Fruit fly (Drosophila melanogaster) whole organism, embryonic: Measurements from ENCODE around the gene Reg-2.

Experiments used
- Atf-2 ChIP-seq: fragments of 200-800 bp; sonication (Bioruptor generic); optimal IDR thresholded peaks from 2 replicates; lab custom pipeline; 2016; ENCODE audit warnings: missing biosample characterization, missing genetic modification characterization
- CG10209 ChIP-seq: fragments of 200-800 bp; sonication (Bioruptor generic); optimal IDR thresholded peaks from 3 replicates; lab custom pipeline; 2017; ENCODE audit warnings: missing biosample characterization, mild to moderate bottlenecking, missing genetic modification characterization, missing genetic modification reagents
- CG10267 ChIP-seq: fragments of 200-800 bp; sonication (Bioruptor generic); optimal IDR thresholded peaks from 2 replicates; lab custom pipeline; 2018; ENCODE audit warnings: missing biosample characterization, mild to moderate bottlenecking, missing genetic modification characterization, moderate library complexity
- CG10431 ChIP-seq: fragments of 200-800 bp; sonication (Bioruptor generic); optimal IDR thresholded peaks from 3 replicates; lab custom pipeline; 2018; ENCODE audit warnings: missing biosample characterization, mild to moderate bottlenecking, missing genetic modification characterization
- CG13624 ChIP-seq: fragments of 200-800 bp; sonication (Bioruptor generic); optimal IDR thresholded peaks from 2 replicates; lab custom pipeline; 2016; ENCODE audit warnings: missing biosample characterization, missing genetic modification characterization
- CG15696 ChIP-seq: fragments of 200-800 bp; sonication (Bioruptor generic); optimal IDR thresholded peaks from 2 replicates; lab custom pipeline; 2019; ENCODE audit warnings: missing biosample characterization, mild to moderate bottlenecking, missing genetic modification characterization, moderate library complexity
- CG16815 ChIP-seq: fragments of 200-800 bp; sonication (Bioruptor generic); optimal IDR thresholded peaks from 3 replicates; lab custom pipeline; 2017; ENCODE audit warnings: missing biosample characterization, mild to moderate bottlenecking, missing genetic modification characterization
- CG17328 ChIP-seq: fragments of 200-800 bp; sonication (Bioruptor generic); IDR thresholded peaks from 2 replicates; pipeline ENCODE4 v1.3.6; 2022; ENCODE audit warnings: missing biosample characterization, missing genetic modification characterization
- CG30403 ChIP-seq: fragments of 200-800 bp; sonication (Bioruptor generic); optimal IDR thresholded peaks from 3 replicates; lab custom pipeline; 2016; ENCODE audit warnings: missing biosample characterization, missing genetic modification characterization
- CG3065 ChIP-seq: fragments of 200-800 bp; sonication (Bioruptor generic); optimal IDR thresholded peaks from 2 replicates; lab custom pipeline; 2016; ENCODE audit warnings: missing biosample characterization, missing genetic modification characterization
- CG31365 ChIP-seq: fragments of 200-800 bp; sonication (Bioruptor generic); optimal IDR thresholded peaks from 2 replicates; lab custom pipeline; 2018; ENCODE audit warnings: missing biosample characterization, mild to moderate bottlenecking, missing genetic modification characterization
- CG3281 ChIP-seq: fragments of 200-800 bp; sonication (Bioruptor generic); optimal IDR thresholded peaks from 3 replicates; lab custom pipeline; 2017; ENCODE audit warnings: missing biosample characterization, mild to moderate bottlenecking, missing genetic modification characterization
- CG34224 ChIP-seq: fragments of 200-800 bp; sonication (Bioruptor generic); IDR thresholded peaks from 3 replicates; pipeline ENCODE4 v1.3.6; 2022; ENCODE audit warnings: missing biosample characterization, missing genetic modification characterization; ENCODE audit not compliant: partially characterized antibody
- CG3995 ChIP-seq: fragments of 200-800 bp; sonication (Bioruptor generic); optimal IDR thresholded peaks from 3 replicates; lab custom pipeline; 2016; ENCODE audit warnings: missing biosample characterization, missing genetic modification characterization
- CG4404 ChIP-seq: fragments of 200-800 bp; sonication (Bioruptor generic); IDR thresholded peaks from 2 replicates; pipeline ENCODE4 v1.3.6; 2022; ENCODE audit warnings: missing biosample characterization, missing genetic modification characterization
- CG4730 ChIP-seq: fragments of 200-800 bp; sonication (Bioruptor generic); IDR thresholded peaks from 2 replicates; pipeline ENCODE4 v1.3.6; 2022; ENCODE audit warnings: missing biosample characterization, missing genetic modification characterization
- CG5180 ChIP-seq: fragments of 200-800 bp; sonication (Bioruptor generic); optimal IDR thresholded peaks from 3 replicates; lab custom pipeline; 2017; ENCODE audit warnings: missing biosample characterization, missing genetic modification characterization, mild to moderate bottlenecking, moderate library complexity, missing genetic modification reagents
- CG6175 ChIP-seq: fragments of 200-800 bp; sonication (Bioruptor generic); IDR thresholded peaks from 3 replicates; pipeline ENCODE4 v1.3.6; 2022; ENCODE audit warnings: missing biosample characterization, missing genetic modification characterization
- CG6689 ChIP-seq: fragments of 200-800 bp; sonication (Bioruptor generic); IDR thresholded peaks from 2 replicates; pipeline ENCODE4 v1.3.6; 2022; ENCODE audit warnings: missing biosample characterization, missing genetic modification characterization
- CG6791 ChIP-seq: fragments of 200-800 bp; sonication (Bioruptor generic); IDR thresholded peaks from 3 replicates; pipeline ENCODE4 v1.3.6; 2022; ENCODE audit warnings: missing biosample characterization, missing genetic modification characterization; ENCODE audit not compliant: partially characterized antibody
- CG9876 ChIP-seq: fragments of 200-800 bp; sonication (Bioruptor generic); optimal IDR thresholded peaks from 2 replicates; lab custom pipeline; 2016; ENCODE audit warnings: missing biosample characterization, missing genetic modification characterization
- Ets97D ChIP-seq: fragments of 200-800 bp; sonication (Bioruptor generic); optimal IDR thresholded peaks from 3 replicates; lab custom pipeline; 2016; ENCODE audit warnings: missing biosample characterization, missing genetic modification characterization
- H15 ChIP-seq: fragments of 200-800 bp; sonication (Bioruptor generic); IDR thresholded peaks from 3 replicates; pipeline ENCODE4 v1.3.6; 2022; ENCODE audit warnings: missing biosample characterization, missing genetic modification characterization
- HmgD ChIP-seq: fragments of 200-800 bp; sonication (Bioruptor generic); optimal IDR thresholded peaks from 3 replicates; lab custom pipeline; 2016; ENCODE audit warnings: missing biosample characterization, missing genetic modification characterization
- Jarid2 ChIP-seq: fragments of 200-800 bp; sonication (Bioruptor generic); optimal IDR thresholded peaks from 3 replicates; lab custom pipeline; 2017; ENCODE audit warnings: mild to moderate bottlenecking, missing biosample characterization, missing genetic modification reagents, missing genetic modification characterization
- Lhr ChIP-seq: fragments of 200-800 bp; sonication (Bioruptor generic); optimal IDR thresholded peaks from 3 replicates; lab custom pipeline; 2017; ENCODE audit warnings: mild to moderate bottlenecking, missing biosample characterization, missing genetic modification reagents, missing genetic modification characterization
- Mad ChIP-seq: fragments of 200-800 bp; sonication (Bioruptor generic); optimal IDR thresholded peaks from 2 replicates; lab custom pipeline; 2016; ENCODE audit warnings: missing biosample characterization, missing genetic modification characterization
- Med ChIP-seq: fragments of 200-800 bp; sonication (Bioruptor generic); peaks from one replicate; lab custom pipeline; 2016; ENCODE audit warnings: missing biosample characterization, missing genetic modification characterization, mild to moderate bottlenecking, inconsistent platforms, moderate library complexity
- Neu2 ChIP-seq: fragments of 200-800 bp; sonication (Bioruptor generic); optimal IDR thresholded peaks from 3 replicates; lab custom pipeline; 2016; ENCODE audit warnings: missing biosample characterization, missing genetic modification characterization, borderline replicate concordance
- Opbp ChIP-seq: fragments of 200-800 bp; sonication (Bioruptor generic); IDR thresholded peaks from 3 replicates; pipeline ENCODE4 v1.3.6; 2022; ENCODE audit warnings: missing biosample characterization, missing genetic modification characterization; ENCODE audit not compliant: partially characterized antibody
- Scr ChIP-seq: fragments of 200-800 bp; sonication (Bioruptor generic); IDR thresholded peaks from 2 replicates; pipeline ENCODE4 v1.3.6; 2022; ENCODE audit warnings: missing biosample characterization, missing genetic modification characterization; ENCODE audit not compliant: partially characterized antibody
- Stat92E ChIP-seq, 3 experiments: fragments of >200 bp in 2 of 3; fragments of 200-800 bp in 1 of 3; sonication (Bioruptor generic) in 1 of 3; optimal IDR thresholded peaks; 2 replicates each; lab custom pipeline; 2017 to 2019; ENCODE audit warnings: missing biosample characterization in 3 of 3, missing genetic modification characterization in 3 of 3, mild to moderate bottlenecking in 1 of 3, moderate library complexity in 1 of 3
- abd-A ChIP-seq: fragments of 200-800 bp; sonication (Bioruptor generic); optimal IDR thresholded peaks from 3 replicates; lab custom pipeline; 2019; ENCODE audit warnings: missing biosample characterization, mild to moderate bottlenecking, missing genetic modification characterization, moderate library complexity
- aop ChIP-seq: fragments of 200-800 bp; sonication (Bioruptor generic); IDR thresholded peaks from 2 replicates; pipeline ENCODE4 v1.3.6; 2022; ENCODE audit warnings: missing biosample characterization, missing genetic modification characterization
- bbx ChIP-seq: fragments of 200-800 bp; sonication (Bioruptor generic); IDR thresholded peaks from 2 replicates; pipeline ENCODE4 v1.3.6; 2022; ENCODE audit warnings: missing biosample characterization, missing genetic modification characterization; ENCODE audit not compliant: partially characterized antibody
- bsh ChIP-seq, 2 experiments: fragments of 200-800 bp; sonication (Bioruptor generic); optimal IDR thresholded peaks; 2 replicates each; lab custom pipeline; 2017 to 2018; ENCODE audit warnings: mild to moderate bottlenecking in 2 of 2, missing biosample characterization in 2 of 2, missing genetic modification characterization in 2 of 2, moderate library complexity in 1 of 2
- btn ChIP-seq: fragments of 200-800 bp; sonication (Bioruptor generic); optimal IDR thresholded peaks from 2 replicates; lab custom pipeline; 2016; ENCODE audit warnings: missing biosample characterization, missing genetic modification characterization
- croc ChIP-seq: fragments of 200-800 bp; sonication (Bioruptor generic); conservative IDR thresholded peaks from 3 replicates; pipeline ENCODE4 v1.3.6; 2022; ENCODE audit warnings: missing biosample characterization, missing genetic modification characterization
- gsb ChIP-seq: fragments of 200-800 bp; sonication (Bioruptor generic); IDR thresholded peaks from 2 replicates; pipeline ENCODE4 v1.3.6; 2022; ENCODE audit warnings: missing biosample characterization, missing genetic modification characterization
- gsb-n ChIP-seq: fragments of 200-800 bp; sonication (Bioruptor generic); optimal IDR thresholded peaks from 3 replicates; lab custom pipeline; 2018; ENCODE audit warnings: missing biosample characterization, mild to moderate bottlenecking, missing genetic modification characterization
- ken ChIP-seq: fragments of 200-800 bp; sonication (Bioruptor generic); IDR thresholded peaks from 3 replicates; pipeline ENCODE4 v1.3.6; 2022; ENCODE audit warnings: missing biosample characterization, missing genetic modification characterization
- lbe ChIP-seq: fragments of 200-800 bp; sonication (Bioruptor generic); optimal IDR thresholded peaks from 2 replicates; lab custom pipeline; 2016; ENCODE audit warnings: missing biosample characterization, mild to moderate bottlenecking, missing genetic modification characterization
- mld ChIP-seq: fragments of 200-800 bp; sonication (Bioruptor generic); IDR thresholded peaks from 3 replicates; pipeline ENCODE4 v1.3.6; 2022; ENCODE audit warnings: missing biosample characterization, missing genetic modification characterization; ENCODE audit not compliant: partially characterized antibody
- p53 ChIP-seq: fragments of 200-800 bp; sonication (Bioruptor generic); optimal IDR thresholded peaks from 2 replicates; lab custom pipeline; 2016; ENCODE audit warnings: missing biosample characterization, missing genetic modification characterization
- prd ChIP-seq, 3 experiments: fragments of >200 bp in 2 of 3; fragments of 200-800 bp in 1 of 3; sonication (Bioruptor generic) in 1 of 3; optimal IDR thresholded peaks in 2 of 3; IDR thresholded peaks in 1 of 3; 2 replicates in 2 of 3; 3 replicates in 1 of 3; pipeline versions ENCODE4 v1.3.6 to Lab custom; 2017 to 2022; ENCODE audit warnings: missing biosample characterization in 1 of 3, missing genetic modification characterization in 1 of 3
- pros ChIP-seq: fragments of 200-800 bp; sonication (Bioruptor generic); optimal IDR thresholded peaks from 3 replicates; lab custom pipeline; 2019; ENCODE audit warnings: missing biosample characterization, mild to moderate bottlenecking, missing genetic modification characterization, moderate library complexity
- sqz ChIP-seq: fragments of 200-800 bp; sonication (Bioruptor generic); optimal IDR thresholded peaks from 3 replicates; lab custom pipeline; 2018; ENCODE audit warnings: missing biosample characterization, mild to moderate bottlenecking, missing genetic modification characterization
- stwl ChIP-seq: fragments of 200-800 bp; sonication (Bioruptor generic); optimal IDR thresholded peaks from 3 replicates; lab custom pipeline; 2018; ENCODE audit warnings: missing biosample characterization, mild to moderate bottlenecking, missing genetic modification characterization, moderate library complexity
- unc-4 ChIP-seq: fragments of 200-800 bp; sonication (Bioruptor generic); IDR thresholded peaks from 2 replicates; pipeline ENCODE4 v1.3.6; 2022; ENCODE audit warnings: missing biosample characterization, missing genetic modification characterization; ENCODE audit not compliant: partially characterized antibody

Reg-2 gene

DNA sequence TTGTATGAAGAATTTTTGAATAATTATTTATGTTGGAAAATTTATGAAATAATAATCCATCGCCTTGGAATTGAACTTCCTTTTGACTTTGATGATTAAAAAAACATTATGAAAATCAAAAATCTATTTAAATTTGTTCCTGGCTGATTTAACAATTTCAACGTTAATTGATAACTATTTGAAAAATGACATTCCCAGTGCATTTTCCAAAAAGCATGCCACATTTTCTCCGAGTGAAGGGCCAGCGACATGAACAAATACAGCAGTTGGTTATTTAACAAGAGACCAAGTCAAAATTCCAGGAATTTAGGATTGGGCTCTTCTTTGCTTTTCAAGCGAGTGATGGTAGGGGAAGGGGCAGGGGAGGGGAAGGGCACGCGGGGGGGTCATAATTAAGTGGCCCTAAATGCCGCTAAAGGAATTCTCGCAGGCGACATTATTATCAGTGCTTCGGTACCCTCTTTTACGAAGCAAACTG lies 16.0 kb upstream of the Reg-2 start (continued):
- TF ChIP-seq CG5180 (GFP tag; lab: Kevin White, UChicago) (no peak), Stat92E (GFP tag; optimal IDR thresholded peaks at IDR 0.05; lab: Kevin White, UChicago) (peak in 1 of 3 experiments; percentile 99), CG6175 (GFP tag; lab: Robert Waterston, UW) (no peak), gsb-n (tag; lab: Kevin White, UChicago) (peak; percentile 65), bbx (GFP tag; lab: Robert Waterston, UW) (no peak), Jarid2 (no peak), lbe (GFP tag; lab: Kevin White, UChicago) (peak; percentile 15), sqz (GFP tag; lab: Kevin White, UChicago) (peak; percentile 42), CG6689 (peak; percentile 51), Opbp (no peak), Ets97D (GFP tag; lab: Kevin White, UChicago) (no peak), Scr (GFP tag; lab: Robert Waterston, UW) (no peak), CG3065 (GFP tag; lab: Kevin White, UChicago) (no peak), pros (peak; percentile 14), ken (GFP tag; lab: Robert Waterston, UW) (no peak), CG3995 (no peak), CG9876 (GFP tag; lab: Kevin White, UChicago) (no peak), Mad (GFP tag; lab: Kevin White, UChicago) (no peak), CG10267 (tag; lab: Kevin White, UChicago) (peak; percentile 78), prd (optimal IDR thresholded peaks at IDR 0.05; lab: Kevin White, UChicago) (no peak), prd (GFP tag; IDR thresholded peaks at IDR 0.05; lab: Robert Waterston, UW) (peak; percentile 45; the same call in 2 of the 3 replicates), CG30403 (GFP tag; lab: Kevin White, UChicago) (peak; percentile 52), mld (no peak), p53 (GFP tag; lab: Kevin White, UChicago) (no peak), CG31365 (tag; lab: Kevin White, UChicago) (no peak), CG15696 (tag; lab: Kevin White, UChicago) (peak; percentile 82), gsb (GFP tag; lab: Robert Waterston, UW) (no peak), stwl (tag; lab: Kevin White, UChicago) (peak; percentile 41), CG16815 (GFP tag; lab: Kevin White, UChicago) (peak; percentile 68), CG34224 (GFP tag; lab: Robert Waterston, UW) (no peak), CG4730 (GFP tag; lab: Robert Waterston, UW) (no peak), CG10431 (peak; percentile 46), unc-4 (no peak), CG13624 (GFP tag; lab: Kevin White, UChicago) (no peak), bsh (GFP tag; optimal IDR thresholded peaks at IDR 0.05; lab: Kevin White, UChicago) (peak; percentile 71 to 77), HmgD (GFP tag; lab: Kevin White, UChicago) (no peak), aop (GFP tag; lab: Robert Waterston, UW) (no peak), btn (no peak), CG3281 (no peak), Atf-2 (GFP tag; lab: Kevin White, UChicago) (peak; percentile 21), Lhr (GFP tag; lab: Kevin White, UChicago) (peak; percentile 17), CG17328 (GFP tag; lab: Robert Waterston, UW) (0 out of 2 replicates have a peak, but pooled peaks have one; percentile 3), Med (GFP tag; lab: Kevin White, UChicago) (no peak), CG4404 (GFP tag; lab: Robert Waterston, UW) (peak; percentile 61), croc (peak; percentile 59; the same call in 2 of the 3 replicates), H15 (GFP tag; lab: Robert Waterston, UW) (0 out of 3 replicates have a peak, but pooled peaks have one; percentile 23), CG6791 (no peak), abd-A (no peak), Neu2 (GFP tag; lab: Kevin White, UChicago) (no peak), CG10209 (peak; percentile 48)
